Worm (Caenorhabditis elegans) whole organism, early embryonic: ENCODE results near the gene pyp-1.

Source experiments
- B0310.2 ChIP-seq: sonication (generic microtip); optimal IDR thresholded peaks from 2 replicates; lab custom pipeline; 2016; ENCODE audit warnings: mild to moderate bottlenecking, missing genetic modification characterization, missing compliant biosample characterization
- aly-1 ChIP-seq: sonication (generic microtip); optimal IDR thresholded peaks from 2 replicates; lab custom pipeline; 2016; ENCODE audit warnings: missing genetic modification characterization, missing compliant biosample characterization
- ama-1 ChIP-seq: fragments of 150-350 bp; optimal IDR thresholded peaks from 2 replicates; lab custom pipeline; 2014
- ceh-13 ChIP-seq: fragments of 200-800 bp; sonication (Bioruptor generic); optimal IDR thresholded peaks from 2 replicates; lab custom pipeline; 2018; ENCODE audit warnings: mild to moderate bottlenecking, missing genetic modification characterization, missing compliant biosample characterization
- hmbx-1 ChIP-seq: sonication (generic microtip); optimal IDR thresholded peaks from 2 replicates; lab custom pipeline; 2016; ENCODE audit warnings: mild to moderate bottlenecking, missing genetic modification characterization, missing compliant biosample characterization
- hnd-1 ChIP-seq: sonication (generic microtip); optimal IDR thresholded peaks from 2 replicates; lab custom pipeline; 2016; ENCODE audit warnings: missing genetic modification characterization, missing compliant biosample characterization
- pes-1 ChIP-seq: fragments of 200-800 bp; sonication (Bioruptor generic); IDR thresholded peaks from 2 replicates; pipeline ENCODE4 v1.3.6; 2022; ENCODE audit warnings: missing genetic modification reagents, missing genetic modification characterization, missing compliant biosample characterization
- sea-1 ChIP-seq: fragments of 200-800 bp; sonication (Bioruptor generic); conservative IDR thresholded peaks from 2 replicates; pipeline ENCODE4 v1.3.6; 2022; ENCODE audit warnings: missing genetic modification characterization, missing compliant biosample characterization
- tbx-11 ChIP-seq: fragments of 200-800 bp; sonication (Bioruptor generic); IDR thresholded peaks from 2 replicates; pipeline ENCODE4 v1.3.6; 2022; ENCODE audit warnings: missing genetic modification characterization, missing compliant biosample characterization
- tra-4 ChIP-seq: sonication (generic microtip); optimal IDR thresholded peaks from 2 replicates; lab custom pipeline; 2017; ENCODE audit warnings: missing genetic modification characterization, missing compliant biosample characterization

DNA sequence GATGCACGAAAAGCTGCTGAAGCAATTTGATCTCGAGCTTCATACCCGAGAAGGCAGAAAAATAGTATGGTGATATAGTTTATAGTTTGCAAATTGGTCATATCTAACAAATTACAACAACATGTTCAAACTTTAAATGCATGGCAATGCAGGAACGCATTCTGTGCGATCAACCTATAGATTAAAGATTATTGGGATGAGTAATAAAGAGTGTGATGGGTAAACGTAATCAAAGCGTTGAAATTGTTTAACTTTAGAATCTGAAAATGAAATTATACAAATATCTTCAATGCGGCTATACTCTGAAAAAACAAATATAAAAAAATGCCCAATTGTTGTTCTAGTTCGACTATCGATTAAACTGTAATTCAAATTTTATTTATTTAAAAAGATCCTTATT, 22.4 kb downstream of the pyp-1 start, which contains the start of gene C47E12.14:
- TF ChIP-seq aly-1 = no peak
- no peak for TF ChIP-seq ama-1 (lab: Kevin White, UChicago)
- no peak for TF ChIP-seq hmbx-1 (tag; lab: Kevin White, UChicago)
- TF ChIP-seq sea-1 (GFP tag; lab: Robert Waterston, UW) = no peak
- TF ChIP-seq tra-4 (tag; lab: Kevin White, UChicago) = no peak
- TF ChIP-seq tbx-11 (GFP tag; lab: Robert Waterston, UW) = no peak
- no peak for TF ChIP-seq B0310.2 (tag; lab: Kevin White, UChicago)
- no peak for TF ChIP-seq hnd-1 (tag; lab: Kevin White, UChicago)
- no peak for TF ChIP-seq pes-1 (GFP tag; lab: Robert Waterston, UW)
- no peak for TF ChIP-seq ceh-13 (GFP tag; lab: Kevin White, UChicago)
